Worm (Caenorhabditis elegans) whole organism, L2 larva: Measurements from ENCODE around the gene tbx-36.

Source experiments
- ceh-82 ChIP-seq: fragments of 150-350 bp; optimal IDR thresholded peaks from 2 replicates; lab custom pipeline; 2014; ENCODE audit warnings: missing biosample characterization, missing genetic modification characterization
- lin-39 ChIP-seq: fragments of 150-350 bp; optimal IDR thresholded peaks from 2 replicates; lab custom pipeline; 2014; ENCODE audit warnings: missing biosample characterization, missing genetic modification reagents, missing genetic modification characterization
- nhr-23 ChIP-seq: fragments of 150-350 bp; optimal IDR thresholded peaks from 2 replicates; lab custom pipeline; 2014; ENCODE audit warnings: missing biosample characterization, missing genetic modification reagents, missing genetic modification characterization
- nhr-77 ChIP-seq: fragments of 150-350 bp; optimal IDR thresholded peaks from 2 replicates; lab custom pipeline; 2014; ENCODE audit warnings: missing biosample characterization, missing genetic modification characterization
- peb-1 ChIP-seq: fragments of 150-350 bp; optimal IDR thresholded peaks from 2 replicates; lab custom pipeline; 2014; ENCODE audit warnings: missing biosample characterization, missing genetic modification characterization
- unc-39 ChIP-seq: fragments of 150-350 bp; optimal IDR thresholded peaks from 2 replicates; lab custom pipeline; 2014; ENCODE audit warnings: missing biosample characterization, missing genetic modification characterization

DNA sequence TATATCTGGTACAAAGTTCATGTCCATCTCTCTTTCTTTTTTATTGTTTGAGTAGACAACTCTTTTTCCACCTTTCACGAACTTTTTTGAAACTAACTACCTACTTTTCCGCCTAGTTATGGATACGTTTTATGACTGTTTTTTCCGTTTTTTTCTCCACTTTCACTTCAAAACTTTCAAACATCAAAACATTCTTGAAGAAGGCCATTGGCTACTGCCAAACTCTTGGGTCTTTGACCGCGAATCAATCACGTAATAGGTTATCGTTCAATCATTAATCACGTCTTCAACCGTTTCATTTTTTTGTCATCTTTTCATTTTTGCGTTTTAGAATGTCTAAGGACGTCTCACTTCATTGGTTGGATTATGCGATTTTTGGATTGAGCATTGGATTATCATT is 13.3 kb upstream of the tbx-36 start, which contains the start of gene slc-5A12:
- TF ChIP-seq lin-39 (tag; lab: Kevin White, UChicago), result no peak
- no peak for TF ChIP-seq nhr-77 (tag; lab: Kevin White, UChicago)
- TF ChIP-seq nhr-23 (tag; lab: Kevin White, UChicago), result no peak
- TF ChIP-seq unc-39, result no peak
- TF ChIP-seq peb-1 (tag; lab: Kevin White, UChicago), result no peak
- no peak for TF ChIP-seq ceh-82
